Fruit fly (Drosophila melanogaster): ENCODE results near the gene CG13843.

- TF ChIP-seq psq (optimal IDR thresholded peaks at IDR 0.05) (no peak), h (optimal IDR thresholded peaks at IDR 0.05) (no peak), Sin3A (optimal IDR thresholded peaks at IDR 0.05) (no peak), Myc (optimal IDR thresholded peaks at IDR 0.05) (no peak)
These were observed 40.6 kb downstream of the CG13843 start for dm6 chr3R:22649859-22650258.

Data from Kc167 (cell line).